Fruit fly (Drosophila melanogaster) whole organism, embryonic: ENCODE data around the gene Dpm3.

ENCODE experiments used
- ATbp ChIP-seq: fragments of 200-800 bp; sonication (Bioruptor generic); optimal IDR thresholded peaks from 2 replicates; lab custom pipeline; 2017; ENCODE audit warnings: missing biosample characterization, mild to moderate bottlenecking, missing genetic modification characterization, missing genetic modification reagents
- Asciz ChIP-seq: fragments of 200-800 bp; sonication (Bioruptor generic); optimal IDR thresholded peaks from 2 replicates; lab custom pipeline; 2017; ENCODE audit warnings: missing biosample characterization, mild to moderate bottlenecking, missing genetic modification characterization, missing genetic modification reagents
- BEAF-32 ChIP-seq: fragments of 200-800 bp; sonication (Bioruptor generic); optimal IDR thresholded peaks from 3 replicates; lab custom pipeline; 2017; ENCODE audit warnings: missing biosample characterization, missing genetic modification characterization, mild to moderate bottlenecking, moderate library complexity, missing genetic modification reagents
- C15 ChIP-seq: fragments of 200-800 bp; sonication (Bioruptor generic); IDR thresholded peaks from 3 replicates; pipeline ENCODE4 v1.3.6; 2022; ENCODE audit warnings: missing biosample characterization, missing genetic modification characterization
- CG10274 ChIP-seq: fragments of 200-800 bp; sonication (Bioruptor generic); optimal IDR thresholded peaks from 3 replicates; lab custom pipeline; 2017; ENCODE audit warnings: missing biosample characterization, mild to moderate bottlenecking, missing genetic modification characterization
- CG10462 ChIP-seq: fragments of 200-800 bp; sonication (Bioruptor generic); optimal IDR thresholded peaks from 2 replicates; lab custom pipeline; 2016; ENCODE audit warnings: missing biosample characterization, missing genetic modification characterization
- CG11456 ChIP-seq: fragments of 200-800 bp; sonication (Bioruptor generic); IDR thresholded peaks from 3 replicates; pipeline ENCODE4 v1.3.6; 2022; ENCODE audit warnings: missing biosample characterization, missing genetic modification characterization
- CG12104 ChIP-seq: fragments of 200-800 bp; sonication (Bioruptor generic); optimal IDR thresholded peaks from 3 replicates; lab custom pipeline; 2016; ENCODE audit warnings: missing biosample characterization, missing genetic modification characterization
- CG12942 ChIP-seq: fragments of 200-800 bp; sonication (Bioruptor generic); optimal IDR thresholded peaks from 3 replicates; lab custom pipeline; 2016; ENCODE audit warnings: missing biosample characterization, missing genetic modification characterization
- CG13123 ChIP-seq: fragments of 200-800 bp; sonication (Bioruptor generic); optimal IDR thresholded peaks from 2 replicates; lab custom pipeline; 2016; ENCODE audit warnings: missing biosample characterization, missing genetic modification characterization
- CG13296 ChIP-seq: fragments of 200-800 bp; sonication (Bioruptor generic); optimal IDR thresholded peaks from 3 replicates; lab custom pipeline; 2018; ENCODE audit warnings: missing biosample characterization, mild to moderate bottlenecking, missing genetic modification characterization
- CG14050 ChIP-seq: fragments of 200-800 bp; sonication (Bioruptor generic); IDR thresholded peaks from 3 replicates; pipeline ENCODE4 v1.3.6; 2022; ENCODE audit warnings: missing biosample characterization, missing genetic modification characterization
- CG14860 ChIP-seq: fragments of 200-800 bp; sonication (Bioruptor generic); IDR thresholded peaks from 3 replicates; pipeline ENCODE4 v1.3.6; 2022; ENCODE audit warnings: missing biosample characterization, missing genetic modification characterization; ENCODE audit not compliant: partially characterized antibody
- CG15011 ChIP-seq: fragments of 200-800 bp; sonication (Bioruptor generic); optimal IDR thresholded peaks from 3 replicates; lab custom pipeline; 2018; ENCODE audit warnings: missing biosample characterization, mild to moderate bottlenecking, missing genetic modification characterization
- CG32772 ChIP-seq: fragments of 200-800 bp; sonication (Bioruptor generic); IDR thresholded peaks from 2 replicates; pipeline ENCODE4 v1.3.6; 2022; ENCODE audit warnings: missing biosample characterization, missing genetic modification characterization
- CG33557 ChIP-seq: fragments of 200-800 bp; sonication (Bioruptor generic); optimal IDR thresholded peaks from 2 replicates; lab custom pipeline; 2019; ENCODE audit warnings: missing biosample characterization, mild to moderate bottlenecking, missing genetic modification characterization, moderate library complexity
- CG6254 ChIP-seq: fragments of 200-800 bp; sonication (Bioruptor generic); optimal IDR thresholded peaks from 3 replicates; lab custom pipeline; 2017; ENCODE audit warnings: mild to moderate bottlenecking, missing biosample characterization, missing genetic modification reagents, missing genetic modification characterization
- CG6272 ChIP-seq: fragments of 200-800 bp; sonication (Bioruptor generic); IDR thresholded peaks from 2 replicates; pipeline ENCODE4 v1.3.6; 2022; ENCODE audit warnings: missing biosample characterization, missing genetic modification characterization
- CG6791 ChIP-seq: fragments of 200-800 bp; sonication (Bioruptor generic); IDR thresholded peaks from 3 replicates; pipeline ENCODE4 v1.3.6; 2022; ENCODE audit warnings: missing biosample characterization, missing genetic modification characterization; ENCODE audit not compliant: partially characterized antibody
- CG6813 ChIP-seq: fragments of 200-800 bp; sonication (Bioruptor generic); optimal IDR thresholded peaks from 2 replicates; lab custom pipeline; 2017; ENCODE audit warnings: missing biosample characterization, missing genetic modification characterization, mild to moderate bottlenecking, moderate library complexity, missing genetic modification reagents
- CG8478 ChIP-seq: fragments of >200 bp; optimal IDR thresholded peaks from 2 replicates; lab custom pipeline; 2018
- Camta ChIP-seq: fragments of 200-800 bp; sonication (Bioruptor generic); optimal IDR thresholded peaks from 2 replicates; lab custom pipeline; 2016; ENCODE audit warnings: missing biosample characterization, missing genetic modification characterization
- CkIIα-i1 ChIP-seq: fragments of 200-800 bp; sonication (Bioruptor generic); IDR thresholded peaks from 2 replicates; pipeline ENCODE4 v1.3.6; 2022; ENCODE audit warnings: missing biosample characterization, missing genetic modification characterization
- D ChIP-seq, 2 experiments: fragments of 200-800 bp in 1 of 2; fragments of >200 bp in 1 of 2; sonication (Bioruptor generic) in 1 of 2; optimal IDR thresholded peaks; 2 replicates in 1 of 2; 3 replicates in 1 of 2; lab custom pipeline; 2017; ENCODE audit warnings: mild to moderate bottlenecking in 1 of 2, missing biosample characterization in 1 of 2, missing genetic modification characterization in 1 of 2, missing genetic modification reagents in 1 of 2
- Dfd ChIP-seq, 2 experiments: fragments of >200 bp; optimal IDR thresholded peaks; 2 replicates each; lab custom pipeline; 2017; ENCODE audit warnings: missing biosample characterization in 2 of 2, missing genetic modification characterization in 2 of 2
- Fer1 ChIP-seq: fragments of 200-800 bp; sonication (Bioruptor generic); optimal IDR thresholded peaks from 2 replicates; lab custom pipeline; 2017; ENCODE audit warnings: missing biosample characterization, mild to moderate bottlenecking, missing genetic modification characterization
- Hr78 ChIP-seq, 2 experiments: fragments of 200-800 bp in 1 of 2; fragments of >200 bp in 1 of 2; sonication (Bioruptor generic) in 1 of 2; optimal IDR thresholded peaks; 2 replicates each; lab custom pipeline; 2017 to 2019; ENCODE audit warnings: missing biosample characterization in 2 of 2, missing genetic modification characterization in 2 of 2, mild to moderate bottlenecking in 1 of 2, moderate library complexity in 1 of 2
- Hsf ChIP-seq: fragments of 200-800 bp; sonication (Bioruptor generic); optimal IDR thresholded peaks from 3 replicates; lab custom pipeline; 2016; ENCODE audit warnings: missing biosample characterization, missing genetic modification characterization
- bab2 ChIP-seq: fragments of 200-800 bp; sonication (Bioruptor generic); optimal IDR thresholded peaks from 2 replicates; lab custom pipeline; 2016; ENCODE audit warnings: missing biosample characterization, missing genetic modification characterization
- bigmax ChIP-seq: fragments of 200-800 bp; sonication (Bioruptor generic); optimal IDR thresholded peaks from 2 replicates; lab custom pipeline; 2018; ENCODE audit warnings: missing biosample characterization, mild to moderate bottlenecking, missing genetic modification characterization
- corto ChIP-seq: fragments of 200-800 bp; sonication (Bioruptor generic); optimal IDR thresholded peaks from 2 replicates; lab custom pipeline; 2016; ENCODE audit warnings: missing biosample characterization, mild to moderate bottlenecking, missing genetic modification characterization, moderate library complexity
- danr ChIP-seq: fragments of 200-800 bp; sonication (Bioruptor generic); IDR thresholded peaks from 2 replicates; pipeline ENCODE4 v1.3.6; 2022; ENCODE audit warnings: missing biosample characterization, missing genetic modification characterization
- disco-r ChIP-seq: fragments of 200-800 bp; sonication (Bioruptor generic); optimal IDR thresholded peaks from 2 replicates; lab custom pipeline; 2016; ENCODE audit warnings: missing biosample characterization, missing genetic modification characterization
- eve ChIP-seq, 2 experiments: fragments of >200 bp; optimal IDR thresholded peaks; 2 replicates each; lab custom pipeline; 2017; ENCODE audit warnings: missing biosample characterization in 2 of 2, missing genetic modification characterization in 2 of 2
- fd64A ChIP-seq: fragments of 200-800 bp; sonication (Bioruptor generic); optimal IDR thresholded peaks from 3 replicates; lab custom pipeline; 2018; ENCODE audit warnings: missing biosample characterization, mild to moderate bottlenecking, missing genetic modification characterization
- her ChIP-seq: fragments of 200-800 bp; sonication (Bioruptor generic); optimal IDR thresholded peaks from 2 replicates; lab custom pipeline; 2016; ENCODE audit warnings: missing biosample characterization, missing genetic modification characterization
- hth ChIP-seq: fragments of >200 bp; optimal IDR thresholded peaks from 2 replicates; lab custom pipeline; 2017; ENCODE audit warnings: inconsistent platforms
- jumu ChIP-seq: fragments of 200-800 bp; sonication (Bioruptor generic); optimal IDR thresholded peaks from 3 replicates; lab custom pipeline; 2016; ENCODE audit warnings: missing biosample characterization, missing genetic modification characterization
- kni ChIP-seq: fragments of 200-800 bp; sonication (Bioruptor generic); optimal IDR thresholded peaks from 3 replicates; lab custom pipeline; 2017; ENCODE audit warnings: mild to moderate bottlenecking, missing biosample characterization, missing genetic modification reagents, missing genetic modification characterization
- lilli ChIP-seq: fragments of 200-800 bp; sonication (Bioruptor generic); optimal IDR thresholded peaks from 3 replicates; lab custom pipeline; 2016; ENCODE audit warnings: missing biosample characterization, missing genetic modification characterization
- lmd ChIP-seq: fragments of 200-800 bp; sonication (Bioruptor generic); IDR thresholded peaks from 2 replicates; pipeline ENCODE4 v1.3.6; 2022; ENCODE audit warnings: missing biosample characterization, missing genetic modification characterization
- pb ChIP-seq: fragments of 200-800 bp; sonication (Bioruptor generic); optimal IDR thresholded peaks from 3 replicates; lab custom pipeline; 2016; ENCODE audit warnings: missing biosample characterization, missing genetic modification characterization
- rib ChIP-seq: fragments of 200-800 bp; sonication (Bioruptor generic); IDR thresholded peaks from 2 replicates; pipeline ENCODE4 v1.3.6; 2022; ENCODE audit warnings: missing biosample characterization, missing genetic modification characterization
- sc ChIP-seq, 3 experiments: fragments of >200 bp in 2 of 3; fragments of 200-800 bp in 1 of 3; sonication (Bioruptor generic) in 1 of 3; optimal IDR thresholded peaks; 2 replicates in 2 of 3; 3 replicates in 1 of 3; lab custom pipeline; 2017; ENCODE audit warnings: mild to moderate bottlenecking in 1 of 3, missing biosample characterization in 1 of 3, missing genetic modification characterization in 1 of 3, missing genetic modification reagents in 1 of 3
- seq ChIP-seq: fragments of 200-800 bp; sonication (Bioruptor generic); IDR thresholded peaks from 2 replicates; pipeline ENCODE4 v1.3.6; 2022; ENCODE audit warnings: missing biosample characterization, missing genetic modification characterization
- slbo ChIP-seq: fragments of 200-800 bp; sonication (Bioruptor generic); IDR thresholded peaks from 2 replicates; pipeline ENCODE4 v1.3.6; 2022; ENCODE audit warnings: missing biosample characterization, missing genetic modification characterization
- sug ChIP-seq: fragments of 200-800 bp; optimal IDR thresholded peaks from 2 replicates; lab custom pipeline; 2019; ENCODE audit warnings: missing biosample characterization, mild to moderate bottlenecking, missing genetic modification characterization, moderate library complexity
- wdn ChIP-seq: fragments of 200-800 bp; sonication (Bioruptor generic); IDR thresholded peaks from 2 replicates; pipeline ENCODE4 v1.3.6; 2022; ENCODE audit warnings: missing biosample characterization, missing genetic modification characterization
- wor ChIP-seq: fragments of 200-800 bp; sonication (Bioruptor generic); IDR thresholded peaks from 2 replicates; pipeline ENCODE4 v1.3.6; 2022; ENCODE audit warnings: missing biosample characterization, missing genetic modification characterization

The Dpm3 gene

DNA sequence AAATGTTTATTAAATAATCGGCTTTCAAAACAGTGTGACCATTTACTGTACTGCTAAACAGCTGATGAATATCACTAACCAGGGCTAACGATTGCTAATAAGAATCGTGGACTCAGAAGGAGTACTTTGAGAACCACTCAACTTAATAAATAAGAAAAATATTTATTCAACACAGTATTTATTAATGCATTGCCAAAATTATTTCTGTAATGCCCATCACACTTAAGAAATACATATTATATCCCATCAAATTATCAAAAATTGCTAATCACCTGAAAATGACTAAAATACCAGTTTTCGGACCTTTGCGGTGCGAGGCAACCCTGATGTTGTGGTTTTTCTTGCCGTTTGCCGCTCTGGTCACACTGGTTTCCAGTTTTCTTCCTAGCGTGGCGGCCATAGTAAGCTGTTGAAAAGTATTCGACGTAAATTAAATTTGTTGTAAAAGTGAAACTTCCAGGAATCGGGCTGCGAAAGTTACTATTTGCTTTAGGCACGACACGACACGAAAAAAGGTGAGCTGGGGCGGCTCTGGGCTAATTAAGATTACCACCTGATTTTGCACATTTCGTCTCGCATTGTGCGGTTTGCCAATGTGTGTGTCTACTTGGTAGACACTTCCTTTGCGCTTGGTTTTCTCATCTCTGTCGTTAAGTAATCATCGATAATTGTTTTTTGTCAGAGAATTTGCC is 21.0 kb downstream of the Dpm3 start, which contains the start of the genes mRpS21 and Droj2 (continued):
- TF ChIP-seq bigmax (no peak), CG6813 (no peak), corto (GFP tag; lab: Kevin White, UChicago) (no peak), CkIIα-i1 (GFP tag; lab: Robert Waterston, UW) (no peak), Hsf (peak; percentile 34), disco-r (GFP tag; lab: Kevin White, UChicago) (no peak), Dfd (GFP tag; optimal IDR thresholded peaks at IDR 0.05; lab: Kevin White, UChicago) (no peak), eve (GFP tag; optimal IDR thresholded peaks at IDR 0.05; lab: Kevin White, UChicago) (no peak), CG11456 (GFP tag; lab: Robert Waterston, UW) (0 out of 3 replicates have a peak, but pooled peaks have one; percentile 32), lilli (GFP tag; lab: Kevin White, UChicago) (peak; percentile 77), CG6791 (GFP tag; lab: Robert Waterston, UW) (peak; percentile 30; the same call in 2 of the 3 replicates), lmd (GFP tag; lab: Robert Waterston, UW) (peak; percentile 52; the same call in 1 of the 2 replicates), CG14050 (GFP tag; lab: Robert Waterston, UW) (no peak), CG13296 (peak; percentile 37), sc (optimal IDR thresholded peaks at IDR 0.05; lab: Kevin White, UChicago) (no peak), sc (GFP tag; optimal IDR thresholded peaks at IDR 0.05; lab: Kevin White, UChicago) (no peak), CG12942 (GFP tag; lab: Kevin White, UChicago) (peak; percentile 5), Fer1 (peak; percentile 45), CG15011 (no peak), bab2 (GFP tag; lab: Kevin White, UChicago) (no peak), sug (peak; percentile 77), CG10462 (GFP tag; lab: Kevin White, UChicago) (no peak), BEAF-32 (GFP tag; lab: Kevin White, UChicago) (peak; percentile 65), slbo (peak; percentile 76), CG33557 (GFP tag; lab: Kevin White, UChicago) (peak; percentile 44), CG14860 (GFP tag; lab: Robert Waterston, UW) (no peak), kni (peak; percentile 47), seq (GFP tag; lab: Robert Waterston, UW) (no peak), CG6272 (peak; percentile 30; the same call in 1 of the 2 replicates), wdn (GFP tag; lab: Robert Waterston, UW) (no peak), CG8478 (lab: Kevin White, UChicago) (no peak), Asciz (GFP tag; lab: Kevin White, UChicago) (no peak), CG10274 (GFP tag; lab: Kevin White, UChicago) (no peak), pb (GFP tag; lab: Kevin White, UChicago) (no peak), danr (no peak), C15 (GFP tag; lab: Robert Waterston, UW) (no peak), D (optimal IDR thresholded peaks at IDR 0.05; lab: Kevin White, UChicago) (no peak), D (GFP tag; optimal IDR thresholded peaks at IDR 0.05; lab: Kevin White, UChicago) (no peak), CG12104 (GFP tag; lab: Kevin White, UChicago) (peak; percentile 1), rib (GFP tag; lab: Robert Waterston, UW) (peak; percentile 31; the same call in 1 of the 2 replicates), her (GFP tag; lab: Kevin White, UChicago) (no peak), Hr78 (GFP tag; optimal IDR thresholded peaks at IDR 0.05; lab: Kevin White, UChicago) (no peak), jumu (GFP tag; lab: Kevin White, UChicago) (no peak), CG32772 (GFP tag; lab: Robert Waterston, UW) (no peak), CG13123 (GFP tag; lab: Kevin White, UChicago) (no peak), fd64A (no peak), wor (no peak), ATbp (GFP tag; lab: Kevin White, UChicago) (no peak), CG6254 (GFP tag; lab: Kevin White, UChicago) (no peak), hth (lab: Kevin White, UChicago) (no peak), Camta (peak; percentile 7)
